Worm (Caenorhabditis elegans) whole organism, L4 larva: ENCODE measurements around the gene C50F4.1.

Experiments used
- D1046.2 ChIP-seq: fragments of 200-800 bp; sonication (Bioruptor generic); IDR thresholded peaks from 2 replicates; pipeline ENCODE4 v1.3.6; 2022; ENCODE audit warnings: missing genetic modification characterization, missing compliant biosample characterization
- F37D6.2 ChIP-seq: sonication (generic microtip); optimal IDR thresholded peaks from 2 replicates; lab custom pipeline; 2016; ENCODE audit warnings: mild to moderate bottlenecking, missing genetic modification characterization, missing compliant biosample characterization
- F44E2.7 ChIP-seq: fragments of 200-800 bp; sonication (Bioruptor generic); IDR thresholded peaks from 2 replicates; pipeline ENCODE4 v2.1.2; 2022; ENCODE audit warnings: missing genetic modification characterization, missing compliant biosample characterization
- F49E8.2 ChIP-seq: sonication (generic microtip); optimal IDR thresholded peaks from 2 replicates; lab custom pipeline; 2016; ENCODE audit warnings: missing compliant biosample characterization, mild to moderate bottlenecking, missing genetic modification characterization, borderline replicate concordance
- Y5F2A.4 ChIP-seq: fragments of 200-800 bp; sonication (Bioruptor generic); optimal IDR thresholded peaks from 2 replicates; lab custom pipeline; 2018; ENCODE audit warnings: mild to moderate bottlenecking, missing genetic modification characterization, missing compliant biosample characterization
- aha-1 ChIP-seq: fragments of 150-350 bp; peaks from one replicate; lab custom pipeline; 2014; ENCODE audit warnings: missing biosample characterization, missing genetic modification characterization
- arid-1 ChIP-seq: fragments of 200-800 bp; sonication (Bioruptor generic); conservative IDR thresholded peaks from 2 replicates; pipeline ENCODE4 v1.3.6; 2022; ENCODE audit warnings: missing genetic modification reagents, missing genetic modification characterization, missing compliant biosample characterization
- ceh-20 ChIP-seq: fragments of 200-800 bp; sonication (Bioruptor generic); IDR thresholded peaks from 2 replicates; pipeline ENCODE4 v1.3.6; 2022; ENCODE audit warnings: missing genetic modification reagents, missing genetic modification characterization, missing compliant biosample characterization
- ceh-32 ChIP-seq: sonication (generic microtip); optimal IDR thresholded peaks from 2 replicates; lab custom pipeline; 2016; ENCODE audit warnings: mild to moderate bottlenecking, missing genetic modification characterization, missing compliant biosample characterization; ENCODE audit not compliant: poor library complexity
- ceh-44 ChIP-seq: fragments of 200-800 bp; sonication (Bioruptor generic); IDR thresholded peaks from 2 replicates; pipeline ENCODE4 v1.3.6; 2022; ENCODE audit warnings: missing genetic modification reagents, missing genetic modification characterization, missing compliant biosample characterization
- ceh-82 ChIP-seq: sonication (generic microtip); optimal IDR thresholded peaks from 2 replicates; lab custom pipeline; 2017; ENCODE audit warnings: missing biosample characterization, missing genetic modification characterization
- ces-1 ChIP-seq: fragments of 150-350 bp; sonication (generic microtip); optimal IDR thresholded peaks from 4 replicates; lab custom pipeline; 2014; ENCODE audit warnings: missing biosample characterization, missing genetic modification reagents, missing genetic modification characterization
- cey-2 ChIP-seq: sonication (generic microtip); optimal IDR thresholded peaks from 3 replicates; lab custom pipeline; 2017; ENCODE audit warnings: missing genetic modification characterization, mild to moderate bottlenecking, missing compliant biosample characterization, antibody characterized with exemption, borderline replicate concordance; ENCODE audit not compliant: insufficient read depth
- daf-12 ChIP-seq: fragments of 150-350 bp; optimal IDR thresholded peaks from 2 replicates; lab custom pipeline; 2014; ENCODE audit warnings: missing biosample characterization, missing genetic modification reagents, missing genetic modification characterization
- daf-16 ChIP-seq, 3 experiments: sonication (generic microtip); optimal IDR thresholded peaks; 2 replicates each; lab custom pipeline; 2016 to 2017; ENCODE audit warnings: missing genetic modification characterization in 3 of 3, missing genetic modification reagents in 3 of 3, mild to moderate bottlenecking in 2 of 3, missing compliant biosample characterization in 2 of 3, missing biosample characterization in 1 of 3, moderate library complexity in 1 of 3
- daf-19 ChIP-seq: fragments of 200-800 bp; sonication (Bioruptor generic); conservative IDR thresholded peaks from 2 replicates; pipeline ENCODE4 v1.3.6; 2022; ENCODE audit warnings: missing genetic modification characterization, missing compliant biosample characterization
- daf-8 ChIP-seq: fragments of 200-800 bp; sonication (Bioruptor generic); IDR thresholded peaks from 2 replicates; pipeline ENCODE4 v1.3.6; 2022; ENCODE audit warnings: missing genetic modification characterization, missing compliant biosample characterization
- dmd-6 ChIP-seq: fragments of 200-800 bp; sonication (Bioruptor generic); IDR thresholded peaks from 2 replicates; pipeline ENCODE4 v1.3.6; 2022; ENCODE audit warnings: missing genetic modification reagents, missing genetic modification characterization, missing compliant biosample characterization
- dpl-1 ChIP-seq: fragments of 150-350 bp; optimal IDR thresholded peaks from 2 replicates; lab custom pipeline; 2014; ENCODE audit warnings: missing biosample characterization, missing genetic modification reagents, missing genetic modification characterization
- egl-27 ChIP-seq: sonication (generic microtip); optimal IDR thresholded peaks from 3 replicates; lab custom pipeline; 2017; ENCODE audit warnings: missing biosample characterization, missing genetic modification reagents, missing genetic modification characterization
- hlh-30 ChIP-seq: sonication (generic microtip); optimal IDR thresholded peaks from 2 replicates; lab custom pipeline; 2017; ENCODE audit warnings: antibody characterized with exemption, mild to moderate bottlenecking, missing genetic modification characterization, missing compliant biosample characterization; ENCODE audit not compliant: insufficient read depth
- hmg-1.1 ChIP-seq: fragments of 200-800 bp; sonication (Bioruptor generic); IDR thresholded peaks from 2 replicates; pipeline ENCODE4 v1.3.6; 2022; ENCODE audit warnings: missing genetic modification reagents, missing genetic modification characterization, missing compliant biosample characterization
- jun-1 ChIP-seq: fragments of 150-350 bp; optimal IDR thresholded peaks from 2 replicates; lab custom pipeline; 2014; ENCODE audit warnings: missing biosample characterization, missing genetic modification reagents, missing genetic modification characterization
- lim-7 ChIP-seq: fragments of 200-800 bp; sonication (Bioruptor generic); IDR thresholded peaks from 2 replicates; pipeline ENCODE4 v1.3.6; 2022; ENCODE audit warnings: missing genetic modification characterization, missing compliant biosample characterization
- lin-39 ChIP-seq: fragments of 150-350 bp; optimal IDR thresholded peaks from 2 replicates; lab custom pipeline; 2014; ENCODE audit warnings: missing biosample characterization, missing genetic modification reagents, missing genetic modification characterization
- madf-9 ChIP-seq: fragments of 200-800 bp; sonication (Bioruptor generic); conservative IDR thresholded peaks from 2 replicates; pipeline ENCODE4 v1.3.6; 2022; ENCODE audit warnings: missing genetic modification reagents, missing genetic modification characterization, missing compliant biosample characterization
- mep-1 ChIP-seq: fragments of 150-350 bp; sonication (generic microtip); optimal IDR thresholded peaks from 3 replicates; lab custom pipeline; 2014; ENCODE audit warnings: missing biosample characterization, missing genetic modification characterization
- nhr-10 ChIP-seq: fragments of 150-350 bp; optimal IDR thresholded peaks from 2 replicates; lab custom pipeline; 2014; ENCODE audit warnings: missing biosample characterization, missing genetic modification characterization
- nhr-25 ChIP-seq: sonication (generic microtip); optimal IDR thresholded peaks from 2 replicates; lab custom pipeline; 2017; ENCODE audit warnings: missing genetic modification characterization, mild to moderate bottlenecking, missing compliant biosample characterization, antibody characterized with exemption, moderate library complexity, borderline replicate concordance; ENCODE audit not compliant: insufficient read depth
- nhr-28 ChIP-seq: fragments of 150-350 bp; optimal IDR thresholded peaks from 2 replicates; lab custom pipeline; 2014; ENCODE audit warnings: missing biosample characterization, missing genetic modification characterization
- nhr-41 ChIP-seq: fragments of 200-800 bp; sonication (Bioruptor generic); IDR thresholded peaks from 2 replicates; pipeline ENCODE4 v1.3.6; 2022; ENCODE audit warnings: missing genetic modification reagents, missing genetic modification characterization, missing compliant biosample characterization
- nhr-42 ChIP-seq: fragments of 200-800 bp; sonication (Bioruptor generic); IDR thresholded peaks from 2 replicates; pipeline ENCODE4 v1.3.6; 2022; ENCODE audit warnings: missing genetic modification characterization, missing compliant biosample characterization
- nhr-48 ChIP-seq: sonication (generic microtip); optimal IDR thresholded peaks from 2 replicates; lab custom pipeline; 2016; ENCODE audit warnings: mild to moderate bottlenecking, missing genetic modification characterization, missing compliant biosample characterization
- nhr-77 ChIP-seq: fragments of 150-350 bp; optimal IDR thresholded peaks from 2 replicates; lab custom pipeline; 2014; ENCODE audit warnings: missing biosample characterization, missing genetic modification characterization
- pha-4 ChIP-seq, 2 experiments: fragments of 150-350 bp in 1 of 2; fragments of 200-800 bp in 1 of 2; sonication (Bioruptor generic) in 1 of 2; IDR thresholded peaks in 1 of 2; optimal IDR thresholded peaks in 1 of 2; 2 replicates each; pipeline versions ENCODE4 v1.3.6 to Lab custom; 2014 to 2022; ENCODE audit warnings: missing genetic modification characterization in 2 of 2, missing genetic modification reagents in 2 of 2, missing biosample characterization in 1 of 2, missing compliant biosample characterization in 1 of 2
- pqm-1 ChIP-seq: sonication (generic microtip); optimal IDR thresholded peaks from 2 replicates; lab custom pipeline; 2017; ENCODE audit warnings: missing biosample characterization, missing genetic modification characterization
- set-16 ChIP-seq: fragments of 200-800 bp; sonication (Bioruptor generic); IDR thresholded peaks from 2 replicates; pipeline ENCODE4 v1.3.6; 2022; ENCODE audit warnings: missing genetic modification reagents, missing genetic modification characterization, missing compliant biosample characterization
- snpc-1.2 ChIP-seq: fragments of 200-800 bp; sonication (Bioruptor generic); IDR thresholded peaks from 2 replicates; pipeline ENCODE4 v1.3.6; 2022; ENCODE audit warnings: missing genetic modification reagents, missing genetic modification characterization, missing compliant biosample characterization
- spr-3 ChIP-seq: fragments of 200-800 bp; sonication (Bioruptor generic); optimal IDR thresholded peaks from 2 replicates; lab custom pipeline; 2018; ENCODE audit warnings: mild to moderate bottlenecking, missing genetic modification characterization, missing compliant biosample characterization
- tra-1 ChIP-seq: fragments of 200-800 bp; sonication (Bioruptor generic); IDR thresholded peaks from 2 replicates; pipeline ENCODE4 v1.3.6; 2022; ENCODE audit warnings: missing genetic modification reagents, missing genetic modification characterization, missing compliant biosample characterization
- vab-7 ChIP-seq: fragments of 200-800 bp; sonication (Bioruptor generic); IDR thresholded peaks from 2 replicates; pipeline ENCODE4 v1.3.6; 2022; ENCODE audit warnings: missing genetic modification reagents, missing genetic modification characterization, missing compliant biosample characterization

C50F4.1 gene

ce11 chrV:9527337-9527736 lies 744 bp downstream of the C50F4.1 start (continued):
- TF ChIP-seq hmg-1.1 (no peak), dpl-1 (GFP tag; lab: Kevin White, UChicago) (no peak), F49E8.2 (tag; lab: Kevin White, UChicago) (no peak), madf-9 (GFP tag; lab: Robert Waterston, UW) (no peak), dmd-6 (GFP tag; lab: Robert Waterston, UW) (peak; percentile 38), snpc-1.2 (no peak), lim-7 (GFP tag; lab: Robert Waterston, UW) (no peak), nhr-28 (tag; lab: Kevin White, UChicago) (peak; percentile 42), arid-1 (GFP tag; lab: Robert Waterston, UW) (no peak), pqm-1 (tag; lab: Kevin White, UChicago) (peak; percentile 4), nhr-42 (GFP tag; lab: Robert Waterston, UW) (no peak), nhr-48 (tag; lab: Kevin White, UChicago) (no peak), nhr-25 (tag; lab: Kevin White, UChicago) (no peak), mep-1 (no peak), nhr-10 (tag; lab: Kevin White, UChicago) (no peak), tra-1 (no peak), ceh-44 (no peak), spr-3 (GFP tag; lab: Kevin White, UChicago) (no peak), daf-19 (GFP tag; lab: Robert Waterston, UW) (no peak)

ce11 chrV:9527984-9528383 lies 1.4 kb downstream of the C50F4.1 start:
- no peak for TF ChIP-seq ceh-32 (tag; lab: Kevin White, UChicago)
- no peak for TF ChIP-seq ces-1 (GFP tag; lab: Kevin White, UChicago)
- TF ChIP-seq set-16 (GFP tag; lab: Robert Waterston, UW), result no peak
- TF ChIP-seq cey-2 (tag; lab: Kevin White, UChicago), result no peak
- no peak for TF ChIP-seq Y5F2A.4 (GFP tag; lab: Kevin White, UChicago)
- TF ChIP-seq aha-1, result peak; percentile 96

- TF ChIP-seq nhr-28 (tag; lab: Kevin White, UChicago), result no peak
- TF ChIP-seq nhr-77, result no peak
- no peak for TF ChIP-seq hlh-30 (tag; lab: Kevin White, UChicago)
- no peak for TF ChIP-seq ceh-20 (GFP tag; lab: Robert Waterston, UW)
- no peak for TF ChIP-seq F37D6.2 (tag; lab: Kevin White, UChicago)
- no peak for TF ChIP-seq daf-8 (GFP tag; lab: Robert Waterston, UW)
- no peak for TF ChIP-seq jun-1
- TF ChIP-seq nhr-25 (tag; lab: Kevin White, UChicago), result no peak
- TF ChIP-seq daf-16 (GFP tag; optimal IDR thresholded peaks at IDR 0.05; lab: Kevin White, UChicago), result no peak
- TF ChIP-seq daf-16 (tag; optimal IDR thresholded peaks at IDR 0.05; lab: Kevin White, UChicago), result no peak
- TF ChIP-seq pha-4 (GFP tag; IDR thresholded peaks at IDR 0.05; lab: Robert Waterston, UW), result no peak
- no peak for TF ChIP-seq pha-4 (tag; optimal IDR thresholded peaks at IDR 0.05; lab: Kevin White, UChicago)
- TF ChIP-seq ceh-82 (tag; lab: Kevin White, UChicago), result no peak
- TF ChIP-seq cey-2 (tag; lab: Kevin White, UChicago), result no peak
- TF ChIP-seq lin-39, result no peak
- TF ChIP-seq F44E2.7, result no peak
- TF ChIP-seq D1046.2 (GFP tag; lab: Robert Waterston, UW), result no peak
- TF ChIP-seq nhr-41 (GFP tag; lab: Robert Waterston, UW), result no peak
- TF ChIP-seq daf-12, result no peak
- no peak for TF ChIP-seq egl-27 (tag; lab: Kevin White, UChicago)
- no peak for TF ChIP-seq arid-1 (GFP tag; lab: Robert Waterston, UW)
- no peak for TF ChIP-seq vab-7 (GFP tag; lab: Robert Waterston, UW)
Measured at ce11 chrV:9531477-9531876, 4.9 kb downstream of the C50F4.1 start, which contains the start of the genes C50F4.10 and pfk-1.2. C50F4.10 (minus strand) TSS chrV:9531577. pfk-1.2 (plus strand) TSS chrV:9531801.
